Worm (Caenorhabditis elegans): ENCODE data around the gene clec-38.

DNA sequence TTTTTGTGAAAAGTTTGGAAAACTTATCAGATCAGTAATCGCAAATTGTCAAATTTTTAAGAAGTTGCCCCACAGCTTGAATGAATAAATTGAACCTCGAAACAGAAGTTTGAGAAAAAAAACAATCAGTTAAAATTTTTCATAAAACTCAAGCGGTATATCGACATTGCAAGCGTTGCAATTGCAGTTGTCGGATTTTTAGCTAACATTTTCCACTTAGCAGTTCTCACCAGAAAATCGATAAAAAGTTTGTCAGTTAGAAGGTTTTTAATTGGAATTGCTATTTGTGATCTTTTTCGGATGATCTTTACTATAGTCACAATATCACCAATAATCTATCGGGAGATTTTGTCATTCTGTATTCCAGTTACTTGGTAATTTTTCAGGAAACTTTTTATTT lies 49.7 kb downstream of the clec-38 start, which contains the start of gene srw-43:
- TF ChIP-seq ama-1 (optimal IDR thresholded peaks at IDR 0.05): no peak
- TF ChIP-seq B0310.2 (tag; optimal IDR thresholded peaks at IDR 0.05): no peak
